Fruit fly (Drosophila melanogaster): ENCODE measurements around the gene mira.

Gene mira

DNA sequence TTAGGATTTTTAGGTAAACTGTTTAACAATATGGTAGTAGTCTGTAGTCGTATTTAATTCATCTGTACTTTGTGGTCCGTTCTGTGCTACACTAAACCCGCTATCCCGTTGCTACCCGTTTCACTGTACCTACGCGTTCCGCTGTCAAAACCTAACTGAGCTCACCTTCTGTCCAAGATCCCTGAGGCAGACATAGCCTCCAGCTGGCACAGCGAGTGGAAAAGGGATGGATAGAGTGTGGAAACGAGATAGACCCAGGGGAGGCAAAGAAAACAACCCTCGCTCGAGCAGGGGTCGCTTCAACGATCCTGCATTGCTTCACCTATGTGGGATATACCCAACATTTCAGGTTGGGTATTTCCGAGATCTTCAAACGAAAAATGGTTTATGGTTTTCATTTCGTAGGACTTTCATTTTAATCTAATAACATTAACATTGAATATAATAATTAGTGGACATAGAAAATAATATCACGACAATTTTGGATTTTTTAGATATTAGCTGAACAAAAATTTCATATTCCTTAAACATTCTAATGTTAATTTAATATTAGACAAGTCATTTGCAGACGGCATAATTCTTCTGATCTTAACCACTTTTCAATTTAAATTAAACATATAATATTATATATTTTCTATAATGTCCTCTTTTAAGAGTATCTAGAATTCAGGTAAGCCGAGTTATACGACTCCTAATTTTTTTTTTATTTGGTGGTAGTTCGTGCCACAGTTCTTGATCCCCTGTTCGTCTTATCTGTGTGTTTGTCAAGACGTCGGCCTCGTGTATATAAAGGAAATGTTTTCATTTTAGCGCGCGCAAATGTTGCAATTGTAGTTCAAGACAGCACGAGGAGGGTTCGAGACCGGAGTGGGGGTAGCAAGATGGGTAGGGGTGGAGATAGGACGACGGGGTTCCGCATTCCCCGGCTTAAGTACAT lies at the start of gene mira:
mira (minus strand) TSS at position 281 of the 937 bp plus-strand sequence.
- TF ChIP-seq CG16779 (tag; optimal IDR thresholded peaks at IDR 0.05), result no peak
- TF ChIP-seq CG10631 (GFP tag; optimal IDR thresholded peaks at IDR 0.05), result no peak
- TF ChIP-seq spab (GFP tag; optimal IDR thresholded peaks at IDR 0.05), result no peak
- no peak for TF ChIP-seq CG11294 (GFP tag; IDR thresholded peaks at IDR 0.05)
- TF ChIP-seq Blimp-1 (GFP tag; optimal IDR thresholded peaks at IDR 0.05), result no peak
- no peak for TF ChIP-seq topi (GFP tag; optimal IDR thresholded peaks at IDR 0.05)
- no peak for TF ChIP-seq Smox (GFP tag; optimal IDR thresholded peaks at IDR 0.05)
- no peak for TF ChIP-seq CG8119 (GFP tag; IDR thresholded peaks at IDR 0.05)
- TF ChIP-seq CG9139 (GFP tag; optimal IDR thresholded peaks at IDR 0.05), result no peak
- TF ChIP-seq Eip78C (GFP tag), result no peak
- no peak for TF ChIP-seq CG34406 (GFP tag; optimal IDR thresholded peaks at IDR 0.05)
- no peak for TF ChIP-seq ss (GFP tag; optimal IDR thresholded peaks at IDR 0.05)
- no peak for TF ChIP-seq CG3032 (tag; optimal IDR thresholded peaks at IDR 0.05)

DNA sequence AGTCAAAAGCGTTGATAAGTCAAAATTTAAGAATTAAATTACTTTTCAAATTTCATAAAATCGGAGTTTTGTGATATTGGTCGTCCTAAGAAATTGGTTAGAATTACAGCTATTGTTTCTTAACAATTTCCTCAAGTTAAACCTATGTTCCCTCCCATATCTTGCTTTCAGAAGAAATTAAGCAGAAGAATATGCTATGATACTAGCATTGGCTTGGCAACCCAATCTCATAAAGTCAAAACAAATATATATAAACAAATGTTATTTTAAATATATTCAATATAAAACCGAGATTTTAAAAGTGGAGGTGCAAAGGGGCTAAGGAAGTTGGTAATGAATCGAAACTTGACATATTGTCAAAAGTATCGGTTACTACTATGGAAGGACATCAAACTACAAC lies 37.7 kb upstream of the mira start, which contains the start of gene CG31213:
CG31213 (plus strand) TSS at position 301 of the 400 bp plus-strand sequence.
- TF ChIP-seq CG6854 (GFP tag; optimal IDR thresholded peaks at IDR 0.05) (no peak), CG11762 (GFP tag; optimal IDR thresholded peaks at IDR 0.05; ENCODE audit: insufficient read depth) (no peak), fd59A (GFP tag; optimal IDR thresholded peaks at IDR 0.05) (no peak), cyc (GFP tag; optimal IDR thresholded peaks at IDR 0.05) (no peak), CG6808 (GFP tag; optimal IDR thresholded peaks at IDR 0.05) (no peak), lz (GFP tag; optimal IDR thresholded peaks at IDR 0.05) (no peak), CG8319 (GFP tag; optimal IDR thresholded peaks at IDR 0.05) (no peak), OdsH (GFP tag; optimal IDR thresholded peaks at IDR 0.05) (no peak), Eip78C (GFP tag) (no peak), spab (GFP tag; optimal IDR thresholded peaks at IDR 0.05) (no peak), CG6163 (GFP tag; IDR thresholded peaks at IDR 0.05) (no peak), CG3032 (tag; optimal IDR thresholded peaks at IDR 0.05) (no peak), Eip75B (GFP tag; optimal IDR thresholded peaks at IDR 0.05) (no peak), CG8632 (GFP tag; optimal IDR thresholded peaks at IDR 0.05) (no peak), CG6276 (GFP tag; optimal IDR thresholded peaks at IDR 0.05) (no peak)

DNA sequence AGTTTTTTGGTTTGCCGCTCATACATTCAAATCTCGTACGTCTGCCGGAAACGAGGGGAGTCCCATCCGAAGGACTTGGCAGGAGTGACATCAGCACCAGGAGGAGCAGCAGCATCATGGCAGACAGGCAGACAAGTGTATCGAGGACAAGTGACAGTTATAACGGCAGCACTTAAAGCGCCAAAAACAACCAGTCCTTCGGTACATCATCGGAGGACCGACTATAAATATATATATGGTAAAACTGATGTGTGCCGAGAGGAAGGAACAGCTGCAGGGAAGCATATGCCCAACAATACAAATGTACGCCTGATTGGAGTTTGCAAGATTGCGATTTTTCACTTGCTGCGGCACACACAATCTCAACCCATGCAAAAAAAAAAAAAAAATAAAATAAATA lies 33.8 kb upstream of the mira start:
- TF ChIP-seq CG4318 (GFP tag; optimal IDR thresholded peaks at IDR 0.05), result no peak
- no peak for TF ChIP-seq Eip78C (GFP tag)
- TF ChIP-seq pdm3 (GFP tag; optimal IDR thresholded peaks at IDR 0.05), result no peak
- TF ChIP-seq Hr4 (GFP tag; optimal IDR thresholded peaks at IDR 0.05), result no peak
- TF ChIP-seq Gug (GFP tag; IDR thresholded peaks at IDR 0.05), result no peak
- no peak for TF ChIP-seq achi (GFP tag; optimal IDR thresholded peaks at IDR 0.05)
- no peak for TF ChIP-seq fkh (GFP tag; optimal IDR thresholded peaks at IDR 0.05)
- TF ChIP-seq CG11902 (GFP tag; optimal IDR thresholded peaks at IDR 0.05), result no peak
- TF ChIP-seq esn (GFP tag; optimal IDR thresholded peaks at IDR 0.05), result no peak
- no peak for TF ChIP-seq Hr39 (GFP tag; optimal IDR thresholded peaks at IDR 0.05)
- no peak for TF ChIP-seq CG11762 (GFP tag; optimal IDR thresholded peaks at IDR 0.05; ENCODE audit: insufficient read depth)
- no peak for TF ChIP-seq CG31627 (GFP tag; optimal IDR thresholded peaks at IDR 0.05)
- TF ChIP-seq lz (GFP tag; optimal IDR thresholded peaks at IDR 0.05), result no peak
- TF ChIP-seq topi (GFP tag; optimal IDR thresholded peaks at IDR 0.05), result no peak
- TF ChIP-seq cyc (GFP tag; optimal IDR thresholded peaks at IDR 0.05), result no peak
- no peak for TF ChIP-seq CG8632 (GFP tag; optimal IDR thresholded peaks at IDR 0.05)
- no peak for TF ChIP-seq Sox14 (GFP tag; optimal IDR thresholded peaks at IDR 0.05)
- TF ChIP-seq Ets96B (tag; optimal IDR thresholded peaks at IDR 0.05), result no peak
- no peak for TF ChIP-seq CG3919 (GFP tag; optimal IDR thresholded peaks at IDR 0.05)
